Fruit fly (Drosophila melanogaster) whole organism, embryonic: ENCODE data around the gene mAChR-B.

Source experiments
- Aef1 ChIP-seq: fragments of 200-800 bp; sonication (Bioruptor generic); IDR thresholded peaks from 3 replicates; pipeline ENCODE4 v1.3.6; 2022; ENCODE audit warnings: missing biosample characterization, missing genetic modification characterization
- Awh ChIP-seq: fragments of 200-800 bp; sonication (Bioruptor generic); IDR thresholded peaks from 2 replicates; pipeline ENCODE4, ENCODE4 v1.3.6; 2022; ENCODE audit warnings: missing biosample characterization, missing genetic modification characterization
- CG10274 ChIP-seq: fragments of 200-800 bp; sonication (Bioruptor generic); optimal IDR thresholded peaks from 3 replicates; lab custom pipeline; 2017; ENCODE audit warnings: missing biosample characterization, mild to moderate bottlenecking, missing genetic modification characterization
- CG10366 ChIP-seq: fragments of 200-800 bp; sonication (Bioruptor generic); IDR thresholded peaks from 2 replicates; pipeline ENCODE4 v1.3.6; 2022; ENCODE audit warnings: missing biosample characterization, missing genetic modification characterization
- CG10565 ChIP-seq: fragments of 200-800 bp; sonication (Bioruptor generic); optimal IDR thresholded peaks from 3 replicates; lab custom pipeline; 2016; ENCODE audit warnings: missing biosample characterization, mild to moderate bottlenecking, missing genetic modification characterization
- CG12071 ChIP-seq: fragments of 200-800 bp; sonication (Bioruptor generic); optimal IDR thresholded peaks from 3 replicates; lab custom pipeline; 2018; ENCODE audit warnings: missing biosample characterization, mild to moderate bottlenecking, missing genetic modification characterization
- CG12219 ChIP-seq: fragments of 200-800 bp; sonication (Bioruptor generic); optimal IDR thresholded peaks from 3 replicates; lab custom pipeline; 2018; ENCODE audit warnings: missing biosample characterization, mild to moderate bottlenecking, missing genetic modification characterization
- CG12299 ChIP-seq: fragments of 200-800 bp; sonication (Bioruptor generic); optimal IDR thresholded peaks from 2 replicates; lab custom pipeline; 2018; ENCODE audit warnings: missing biosample characterization, mild to moderate bottlenecking, missing genetic modification characterization
- CG12942 ChIP-seq: fragments of 200-800 bp; sonication (Bioruptor generic); optimal IDR thresholded peaks from 3 replicates; lab custom pipeline; 2016; ENCODE audit warnings: missing biosample characterization, missing genetic modification characterization
- CG15073 ChIP-seq: fragments of 200-800 bp; sonication (Bioruptor generic); optimal IDR thresholded peaks from 2 replicates; lab custom pipeline; 2016; ENCODE audit warnings: missing biosample characterization, missing genetic modification characterization
- CG31388 ChIP-seq: fragments of 200-800 bp; sonication (Bioruptor generic); optimal IDR thresholded peaks from 2 replicates; lab custom pipeline; 2016; ENCODE audit warnings: missing biosample characterization, missing genetic modification characterization
- CG32767 ChIP-seq: fragments of 200-800 bp; sonication (Bioruptor generic); IDR thresholded peaks from 2 replicates; pipeline ENCODE4 v1.3.6; 2022; ENCODE audit warnings: missing biosample characterization, missing genetic modification characterization
- CG33213 ChIP-seq: fragments of 200-800 bp; sonication (Bioruptor generic); optimal IDR thresholded peaks from 3 replicates; lab custom pipeline; 2016; ENCODE audit warnings: missing biosample characterization, missing genetic modification characterization
- CG3726 ChIP-seq: fragments of 200-800 bp; sonication (Bioruptor generic); IDR thresholded peaks from 3 replicates; pipeline ENCODE4, ENCODE4 v1.3.6; 2022; ENCODE audit warnings: missing biosample characterization, missing genetic modification characterization
- CG43689 ChIP-seq: fragments of 200-800 bp; sonication (Bioruptor generic); IDR thresholded peaks from 2 replicates; pipeline ENCODE4 v1.3.6; 2022; ENCODE audit warnings: missing biosample characterization, missing genetic modification characterization
- CG6689 ChIP-seq: fragments of 200-800 bp; sonication (Bioruptor generic); IDR thresholded peaks from 2 replicates; pipeline ENCODE4 v1.3.6; 2022; ENCODE audit warnings: missing biosample characterization, missing genetic modification characterization
- CG6765 ChIP-seq: fragments of 200-800 bp; sonication (Bioruptor generic); optimal IDR thresholded peaks from 3 replicates; lab custom pipeline; 2017; ENCODE audit warnings: missing biosample characterization, mild to moderate bottlenecking, missing genetic modification characterization
- CG7271 ChIP-seq: fragments of 200-800 bp; sonication (Bioruptor generic); optimal IDR thresholded peaks from 2 replicates; lab custom pipeline; 2018; ENCODE audit warnings: missing biosample characterization, mild to moderate bottlenecking, missing genetic modification characterization, moderate library complexity
- CG8290 ChIP-seq, 3 experiments: fragments of 200-800 bp; sonication (Bioruptor generic); optimal IDR thresholded peaks; 2 replicates each; lab custom pipeline; 2016 to 2019; ENCODE audit warnings: missing biosample characterization in 3 of 3, missing genetic modification characterization in 3 of 3, mild to moderate bottlenecking in 2 of 3, moderate library complexity in 1 of 3
- CG9215 ChIP-seq: fragments of 200-800 bp; sonication (Bioruptor generic); IDR thresholded peaks from 2 replicates; pipeline ENCODE4 v1.3.6; 2022; ENCODE audit warnings: missing biosample characterization, missing genetic modification characterization
- CG9437 ChIP-seq: fragments of 200-800 bp; sonication (Bioruptor generic); optimal IDR thresholded peaks from 2 replicates; lab custom pipeline; 2018; ENCODE audit warnings: missing biosample characterization, mild to moderate bottlenecking, missing genetic modification characterization
- CG9817 ChIP-seq: fragments of 200-800 bp; sonication (Bioruptor generic); optimal IDR thresholded peaks from 2 replicates; lab custom pipeline; 2018; ENCODE audit warnings: missing biosample characterization, mild to moderate bottlenecking, missing genetic modification characterization, moderate library complexity
- CkIIα-i1 ChIP-seq: fragments of 200-800 bp; sonication (Bioruptor generic); IDR thresholded peaks from 2 replicates; pipeline ENCODE4 v1.3.6; 2022; ENCODE audit warnings: missing biosample characterization, missing genetic modification characterization
- D ChIP-seq, 2 experiments: fragments of 200-800 bp in 1 of 2; fragments of >200 bp in 1 of 2; sonication (Bioruptor generic) in 1 of 2; optimal IDR thresholded peaks; 2 replicates in 1 of 2; 3 replicates in 1 of 2; lab custom pipeline; 2017; ENCODE audit warnings: mild to moderate bottlenecking in 1 of 2, missing biosample characterization in 1 of 2, missing genetic modification characterization in 1 of 2, missing genetic modification reagents in 1 of 2
- Doc3 ChIP-seq: fragments of 200-800 bp; sonication (Bioruptor generic); IDR thresholded peaks from 3 replicates; pipeline ENCODE4 v1.3.6; 2022; ENCODE audit warnings: missing biosample characterization, missing genetic modification characterization; ENCODE audit not compliant: partially characterized antibody
- Fer1 ChIP-seq: fragments of 200-800 bp; sonication (Bioruptor generic); optimal IDR thresholded peaks from 2 replicates; lab custom pipeline; 2017; ENCODE audit warnings: missing biosample characterization, mild to moderate bottlenecking, missing genetic modification characterization
- H2.0 ChIP-seq: fragments of 200-800 bp; sonication (Bioruptor generic); IDR thresholded peaks from 2 replicates; pipeline ENCODE4 v1.3.6; 2022; ENCODE audit warnings: missing biosample characterization, missing genetic modification characterization
- HmgZ ChIP-seq: fragments of 200-800 bp; sonication (Bioruptor generic); optimal IDR thresholded peaks from 2 replicates; lab custom pipeline; 2018; ENCODE audit warnings: missing biosample characterization, mild to moderate bottlenecking, missing genetic modification characterization
- Hmr ChIP-seq: fragments of 200-800 bp; sonication (Bioruptor generic); optimal IDR thresholded peaks from 3 replicates; lab custom pipeline; 2017; ENCODE audit warnings: mild to moderate bottlenecking, missing biosample characterization, missing genetic modification reagents, missing genetic modification characterization
- Hr3 ChIP-seq: fragments of 200-800 bp; sonication (Bioruptor generic); optimal IDR thresholded peaks from 3 replicates; lab custom pipeline; 2016; ENCODE audit warnings: missing biosample characterization, missing genetic modification characterization
- MESR4 ChIP-seq: fragments of 200-800 bp; sonication (Bioruptor generic); optimal IDR thresholded peaks from 2 replicates; lab custom pipeline; 2018; ENCODE audit warnings: missing biosample characterization, mild to moderate bottlenecking, missing genetic modification characterization, moderate library complexity
- Oaz ChIP-seq: fragments of 200-800 bp; sonication (Bioruptor generic); IDR thresholded peaks from 2 replicates; pipeline ENCODE4 v1.3.6; 2022; ENCODE audit warnings: missing biosample characterization, missing genetic modification characterization
- Ptx1 ChIP-seq: fragments of 200-800 bp; sonication (Bioruptor generic); IDR thresholded peaks from 2 replicates; pipeline ENCODE4 v1.3.6; 2022; ENCODE audit warnings: missing biosample characterization, missing genetic modification characterization
- Rfx ChIP-seq: fragments of 200-800 bp; sonication (Bioruptor generic); IDR thresholded peaks from 2 replicates; pipeline ENCODE4 v1.3.6; 2022; ENCODE audit warnings: missing biosample characterization, missing genetic modification characterization
- Six4 ChIP-seq: fragments of 200-800 bp; sonication (Bioruptor generic); optimal IDR thresholded peaks from 2 replicates; lab custom pipeline; 2016; ENCODE audit warnings: missing biosample characterization, missing genetic modification characterization
- bab2 ChIP-seq: fragments of 200-800 bp; sonication (Bioruptor generic); optimal IDR thresholded peaks from 2 replicates; lab custom pipeline; 2016; ENCODE audit warnings: missing biosample characterization, missing genetic modification characterization
- crp ChIP-seq, 2 experiments: fragments of 200-800 bp; sonication (Bioruptor generic); optimal IDR thresholded peaks; 2 replicates in 1 of 2; 3 replicates in 1 of 2; lab custom pipeline; 2017; ENCODE audit warnings: missing biosample characterization in 2 of 2, missing genetic modification characterization in 2 of 2, mild to moderate bottlenecking in 1 of 2, moderate library complexity in 1 of 2
- eve ChIP-seq, 2 experiments: fragments of >200 bp; optimal IDR thresholded peaks; 2 replicates each; lab custom pipeline; 2017; ENCODE audit warnings: missing biosample characterization in 2 of 2, missing genetic modification characterization in 2 of 2
- fd96Cb ChIP-seq: fragments of 200-800 bp; sonication (Bioruptor generic); optimal IDR thresholded peaks from 2 replicates; lab custom pipeline; 2018; ENCODE audit warnings: missing biosample characterization, mild to moderate bottlenecking, missing genetic modification characterization, moderate library complexity
- gem ChIP-seq: fragments of 200-800 bp; sonication (Bioruptor generic); optimal IDR thresholded peaks from 2 replicates; lab custom pipeline; 2019; ENCODE audit warnings: missing biosample characterization, mild to moderate bottlenecking, missing genetic modification characterization, moderate library complexity
- h ChIP-seq: fragments of >200 bp; optimal IDR thresholded peaks from 2 replicates; lab custom pipeline; 2017
- kay ChIP-seq: fragments of 200-800 bp; sonication (Bioruptor generic); optimal IDR thresholded peaks from 2 replicates; lab custom pipeline; 2016; ENCODE audit warnings: missing biosample characterization, missing genetic modification characterization
- klu ChIP-seq: fragments of 200-800 bp; sonication (Bioruptor generic); IDR thresholded peaks from 2 replicates; pipeline ENCODE4 v1.3.6; 2022; ENCODE audit warnings: missing biosample characterization, missing genetic modification characterization
- lola ChIP-seq, 3 experiments: fragments of >200 bp in 2 of 3; fragments of 200-800 bp in 1 of 3; sonication (Bioruptor generic) in 1 of 3; optimal IDR thresholded peaks; 2 replicates each; lab custom pipeline; 2017 to 2019; ENCODE audit warnings: missing biosample characterization in 3 of 3, missing genetic modification characterization in 3 of 3, mild to moderate bottlenecking in 1 of 3, moderate library complexity in 1 of 3
- sens ChIP-seq: fragments of 200-800 bp; sonication (Bioruptor generic); peaks from one replicate; lab custom pipeline; 2016; ENCODE audit warnings: missing biosample characterization, missing genetic modification characterization
- sisA ChIP-seq: fragments of 200-800 bp; sonication (Bioruptor generic); IDR thresholded peaks from 2 replicates; pipeline ENCODE4 v1.3.6; 2022; ENCODE audit warnings: missing biosample characterization, missing genetic modification characterization
- sr ChIP-seq: fragments of 200-800 bp; sonication (Bioruptor generic); IDR thresholded peaks from 3 replicates; pipeline ENCODE4 v1.3.6; 2022; ENCODE audit warnings: missing biosample characterization, missing genetic modification characterization
- trh ChIP-seq: fragments of 200-800 bp; sonication (Bioruptor generic); optimal IDR thresholded peaks from 2 replicates; lab custom pipeline; 2016; ENCODE audit warnings: missing biosample characterization, missing genetic modification characterization

The mAChR-B gene

dm6 chr3R:8113833-8114673 lies 55.0 kb downstream of the mAChR-B start (continued):
- TF ChIP-seq CG3726 (GFP tag; lab: Robert Waterston, UW) = 0 out of 3 replicates have a peak, but pooled peaks have one; percentile 58
- TF ChIP-seq CG43689 (GFP tag; lab: Robert Waterston, UW) = peak; percentile 35; the same call in 1 of the 2 replicates
- TF ChIP-seq trh (GFP tag; lab: Kevin White, UChicago) = no peak
- peak; percentile 77 for TF ChIP-seq CG7271 (tag; lab: Kevin White, UChicago)
- TF ChIP-seq CG6765 (GFP tag; lab: Kevin White, UChicago) = peak; percentile 37
- TF ChIP-seq CG12942 (GFP tag; lab: Kevin White, UChicago) = peak; percentile 65
- TF ChIP-seq CkIIα-i1 (GFP tag; lab: Robert Waterston, UW) = no peak
- TF ChIP-seq eve (GFP tag; optimal IDR thresholded peaks at IDR 0.05; lab: Kevin White, UChicago) = peak in 1 of 2 experiments; percentile 87
- TF ChIP-seq lola (GFP tag; optimal IDR thresholded peaks at IDR 0.05; lab: Kevin White, UChicago) = peak in 1 of 3 experiments; percentile 74
- peak; percentile 69 for TF ChIP-seq CG9817 (tag; lab: Kevin White, UChicago)
- TF ChIP-seq kay = peak; percentile 94
- TF ChIP-seq CG12219 (GFP tag; lab: Kevin White, UChicago) = peak; percentile 60
- TF ChIP-seq sens (GFP tag; lab: Kevin White, UChicago) = peak; percentile 98
- TF ChIP-seq Doc3 (GFP tag; lab: Robert Waterston, UW) = no peak
- TF ChIP-seq bab2 = peak; percentile 69
- TF ChIP-seq Hr3 = peak; percentile 66
- peak; percentile 62 for TF ChIP-seq CG10274 (GFP tag; lab: Kevin White, UChicago)
- TF ChIP-seq CG8290 (GFP tag; optimal IDR thresholded peaks at IDR 0.05; lab: Kevin White, UChicago) = peak; percentile 66
- TF ChIP-seq CG8290 (tag; optimal IDR thresholded peaks at IDR 0.05; lab: Kevin White, UChicago) = peak in 1 of 2 experiments; percentile 63
- TF ChIP-seq CG12071 = peak; percentile 55
- peak; percentile 84 for TF ChIP-seq Ptx1 (GFP tag; lab: Robert Waterston, UW)
- peak; percentile 37 for TF ChIP-seq CG9437 (GFP tag; lab: Kevin White, UChicago)
- TF ChIP-seq D (optimal IDR thresholded peaks at IDR 0.05; lab: Kevin White, UChicago) = no peak
- TF ChIP-seq D (GFP tag; optimal IDR thresholded peaks at IDR 0.05; lab: Kevin White, UChicago) = peak; percentile 74
- TF ChIP-seq sr = peak; percentile 62; the same call in 2 of the 3 replicates
- TF ChIP-seq MESR4 (GFP tag; lab: Kevin White, UChicago) = peak; percentile 7
- TF ChIP-seq h = no peak
- TF ChIP-seq Fer1 (GFP tag; lab: Kevin White, UChicago) = peak; percentile 83
- peak; percentile 87 for TF ChIP-seq gem (tag; lab: Kevin White, UChicago)
- TF ChIP-seq sisA (GFP tag; lab: Robert Waterston, UW) = peak; percentile 82
- TF ChIP-seq Rfx (GFP tag; lab: Robert Waterston, UW) = peak; percentile 81
- peak; percentile 63 for TF ChIP-seq klu (GFP tag; lab: Robert Waterston, UW)
- peak; percentile 67 for TF ChIP-seq CG9215
- no peak for TF ChIP-seq CG15073 (GFP tag; lab: Kevin White, UChicago)
- TF ChIP-seq HmgZ (tag; lab: Kevin White, UChicago) = peak; percentile 41
- TF ChIP-seq CG10565 = no peak
- TF ChIP-seq Oaz (GFP tag; lab: Robert Waterston, UW) = peak; percentile 50; the same call in 1 of the 2 replicates
- peak; percentile 82 for TF ChIP-seq fd96Cb
- TF ChIP-seq Awh = peak; percentile 83
- peak; percentile 62 for TF ChIP-seq CG33213 (GFP tag; lab: Kevin White, UChicago)
- TF ChIP-seq CG6689 = peak; percentile 75
- TF ChIP-seq Aef1 = peak; percentile 84
- peak; percentile 79 for TF ChIP-seq CG12299 (tag; lab: Kevin White, UChicago)
- peak; percentile 86 for TF ChIP-seq Hmr (GFP tag; lab: Kevin White, UChicago)
- peak; percentile 72 for TF ChIP-seq H2.0 (GFP tag; lab: Robert Waterston, UW)
- peak; percentile 54 for TF ChIP-seq Six4 (GFP tag; lab: Kevin White, UChicago)
- TF ChIP-seq crp (GFP tag; optimal IDR thresholded peaks at IDR 0.05; lab: Kevin White, UChicago) = peak in 1 of 2 experiments; percentile 42
- TF ChIP-seq CG10366 (GFP tag; lab: Robert Waterston, UW) = peak; percentile 75
- TF ChIP-seq CG32767 (GFP tag; lab: Robert Waterston, UW) = peak; percentile 60
- TF ChIP-seq CG31388 (GFP tag; lab: Kevin White, UChicago) = peak; percentile 72
